Worm (Caenorhabditis elegans) whole organism, L4/young adult: ENCODE results near the gene ric-3.

ENCODE experiments used
- W03F9.2 ChIP-seq: fragments of 150-350 bp; optimal IDR thresholded peaks from 2 replicates; lab custom pipeline; 2014; ENCODE audit warnings: missing biosample characterization, missing genetic modification characterization
- dao-5 ChIP-seq: sonication (generic microtip); optimal IDR thresholded peaks from 2 replicates; lab custom pipeline; 2016; ENCODE audit warnings: missing genotype, missing genetic modification characterization, moderate library complexity, missing compliant biosample characterization
- him-1 ChIP-seq: sonication (generic microtip); optimal IDR thresholded peaks from 2 replicates; lab custom pipeline; 2016; ENCODE audit warnings: missing genotype, missing genetic modification reagents, missing genetic modification characterization, missing compliant biosample characterization

ce11 chrIV:7849235-7849634, 31.2 kb downstream of the ric-3 start:
- TF ChIP-seq W03F9.2 (no peak), him-1 (tag; lab: Kevin White, UChicago) (no peak), dao-5 (no peak)
